Fruit fly (Drosophila melanogaster) S2 (cell line): ENCODE data around the gene CG4970.

ENCODE experiments used
- CG8478 ChIP-seq: fragments of >200 bp; optimal IDR thresholded peaks from 2 replicates; lab custom pipeline; 2018
- CTCF ChIP-seq, 2 experiments: fragments of >200 bp; optimal IDR thresholded peaks; 2 replicates each; lab custom pipeline; 2018

DNA sequence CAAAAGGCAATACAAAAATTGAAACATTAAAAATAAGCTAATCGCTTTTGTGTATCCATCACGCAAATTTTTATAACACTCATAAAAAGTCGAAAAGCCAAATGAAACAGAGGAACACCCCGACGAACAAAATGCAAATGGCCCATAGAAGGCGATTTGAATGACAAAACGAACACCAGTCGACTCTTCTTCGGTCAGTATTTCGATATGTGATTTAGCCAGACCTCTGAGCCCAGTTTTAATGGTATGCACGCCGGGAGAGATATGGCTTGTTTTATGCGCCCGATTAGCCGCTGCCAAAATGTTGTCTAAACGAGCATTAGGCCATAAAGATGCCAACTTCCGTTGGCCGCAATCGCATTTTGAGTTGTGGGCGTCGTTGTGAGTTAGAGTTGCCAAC, 49.1 kb upstream of the CG4970 start:
- TF ChIP-seq CTCF (optimal IDR thresholded peaks at IDR 0.05; lab: Kevin White, UChicago), result no peak
- TF ChIP-seq CG8478 (lab: Kevin White, UChicago), result no peak
